Fruit fly (Drosophila melanogaster): ENCODE measurements around the gene Shc.

DNA sequence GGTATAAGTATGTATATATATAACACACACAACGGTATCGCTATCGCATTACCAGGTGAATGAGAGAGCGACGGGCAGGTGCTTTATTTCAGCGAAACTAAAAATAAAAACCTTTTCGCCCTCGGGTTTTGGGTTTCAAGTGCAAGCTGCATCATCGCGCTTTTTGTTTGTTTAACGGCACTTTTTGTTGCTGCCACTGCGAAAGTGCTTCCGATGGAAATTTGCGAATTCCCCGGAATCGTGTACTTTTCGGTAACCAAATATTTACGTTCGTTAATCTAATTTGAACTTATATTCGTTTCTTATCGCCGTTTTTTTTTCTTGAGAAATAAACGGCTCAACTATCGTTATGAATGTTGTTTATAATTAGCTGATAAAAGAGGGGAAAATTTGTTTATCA lies 30.8 kb upstream of the Shc start:
- no peak for TF ChIP-seq CTCF (optimal IDR thresholded peaks at IDR 0.05)
- TF ChIP-seq CG8478 (optimal IDR thresholded peaks at IDR 0.05) = no peak
